Worm (Caenorhabditis elegans) whole organism, L1 larva: ENCODE results near the gene C42D4.13.
A peak's percentile ranks its signal among the peaks of the same experiment; 100 is the strongest.

ENCODE experiments used
- C04F5.9 ChIP-seq: sonication (generic microtip); optimal IDR thresholded peaks from 2 replicates; lab custom pipeline; 2016; ENCODE audit warnings: missing genetic modification characterization, missing compliant biosample characterization
- C16A3.4 ChIP-seq: fragments of 150-350 bp; optimal IDR thresholded peaks from 2 replicates; lab custom pipeline; 2014; ENCODE audit warnings: missing biosample characterization, missing genetic modification characterization
- F16B12.6 ChIP-seq: fragments of 150-350 bp; optimal IDR thresholded peaks from 2 replicates; lab custom pipeline; 2014; ENCODE audit warnings: missing biosample characterization, missing genetic modification characterization
- aly-2 ChIP-seq: fragments of 150-350 bp; optimal IDR thresholded peaks from 2 replicates; lab custom pipeline; 2014; ENCODE audit warnings: missing biosample characterization, missing genetic modification characterization
- ama-1 ChIP-seq: fragments of 150-350 bp; optimal IDR thresholded peaks from 2 replicates; lab custom pipeline; 2014
- blmp-1 ChIP-seq: fragments of 150-350 bp; optimal IDR thresholded peaks from 2 replicates; lab custom pipeline; 2014; ENCODE audit warnings: missing biosample characterization, missing genetic modification characterization
- ceh-63 ChIP-seq: fragments of 200-800 bp; sonication (Bioruptor generic); optimal IDR thresholded peaks from 2 replicates; lab custom pipeline; 2018; ENCODE audit warnings: mild to moderate bottlenecking, missing genetic modification characterization, missing compliant biosample characterization
- ceh-82 ChIP-seq, 3 experiments: fragments of 150-350 bp in 1 of 3; sonication (generic microtip) in 2 of 3; optimal IDR thresholded peaks; 2 replicates each; lab custom pipeline; 2014 to 2017; ENCODE audit warnings: missing biosample characterization in 3 of 3, missing genetic modification characterization in 3 of 3
- ces-1 ChIP-seq: fragments of 150-350 bp; optimal IDR thresholded peaks from 2 replicates; lab custom pipeline; 2014; ENCODE audit warnings: missing biosample characterization, missing genetic modification reagents, missing genetic modification characterization
- dpl-1 ChIP-seq, 3 experiments: fragments of 150-350 bp in 2 of 3; sonication (generic microtip) in 1 of 3; optimal IDR thresholded peaks; 2 replicates each; lab custom pipeline; 2014 to 2017; ENCODE audit warnings: missing biosample characterization in 3 of 3, missing genetic modification characterization in 3 of 3, missing genetic modification reagents in 3 of 3
- dsc-1 ChIP-seq: sonication (generic microtip); optimal IDR thresholded peaks from 2 replicates; lab custom pipeline; 2016; ENCODE audit warnings: mild to moderate bottlenecking, missing genetic modification characterization, missing compliant biosample characterization
- efl-1 ChIP-seq, 4 experiments: fragments of 150-350 bp; optimal IDR thresholded peaks in 3 of 4; peaks in 1 of 4; 1 replicate in 1 of 4; 2 replicates in 3 of 4; lab custom pipeline; 2014; ENCODE audit warnings: missing biosample characterization in 2 of 4, missing genetic modification characterization in 2 of 4, missing genetic modification reagents in 2 of 4
- elt-3 ChIP-seq, 6 experiments: fragments of 150-350 bp in 1 of 6; sonication (generic microtip); optimal IDR thresholded peaks; 2 replicates each; lab custom pipeline; 2017 to 2018; ENCODE audit warnings: missing biosample characterization in 6 of 6, missing genetic modification characterization in 6 of 6, inconsistent platforms in 1 of 6
- fkh-8 ChIP-seq: sonication (generic microtip); optimal IDR thresholded peaks from 2 replicates; lab custom pipeline; 2016; ENCODE audit warnings: mild to moderate bottlenecking, missing genetic modification characterization, missing compliant biosample characterization
- fos-1 ChIP-seq: fragments of 150-350 bp; optimal IDR thresholded peaks from 2 replicates; lab custom pipeline; 2014; ENCODE audit warnings: missing biosample characterization, missing genetic modification characterization
- irx-1 ChIP-seq: sonication (generic microtip); optimal IDR thresholded peaks from 2 replicates; lab custom pipeline; 2016; ENCODE audit warnings: missing genetic modification characterization, missing compliant biosample characterization
- isw-1 ChIP-seq: fragments of 200-800 bp; sonication (Bioruptor generic); IDR thresholded peaks from 2 replicates; pipeline ENCODE4 v1.3.6; 2022; ENCODE audit warnings: missing genetic modification characterization, missing compliant biosample characterization
- jun-1 ChIP-seq: fragments of 150-350 bp; optimal IDR thresholded peaks from 2 replicates; lab custom pipeline; 2014; ENCODE audit warnings: missing biosample characterization, missing genetic modification reagents, missing genetic modification characterization
- lin-13 ChIP-seq: fragments of 150-350 bp; optimal IDR thresholded peaks from 2 replicates; lab custom pipeline; 2014; ENCODE audit warnings: missing biosample characterization, missing genetic modification reagents, missing genetic modification characterization
- lin-14 ChIP-seq: fragments of 200-800 bp; sonication (Bioruptor generic); optimal IDR thresholded peaks from 2 replicates; lab custom pipeline; 2018; ENCODE audit warnings: mild to moderate bottlenecking, missing genetic modification characterization, moderate library complexity, missing compliant biosample characterization
- lin-15B ChIP-seq: fragments of 150-350 bp; sonication (generic microtip); optimal IDR thresholded peaks from 3 replicates; lab custom pipeline; 2014; ENCODE audit warnings: missing biosample characterization, missing genetic modification characterization
- lin-35 ChIP-seq, 2 experiments: fragments of 150-350 bp; optimal IDR thresholded peaks; 2 replicates each; lab custom pipeline; 2014; ENCODE audit warnings: missing biosample characterization in 2 of 2, missing genetic modification characterization in 2 of 2, missing genetic modification reagents in 2 of 2
- lin-39 ChIP-seq: fragments of 150-350 bp; optimal IDR thresholded peaks from 2 replicates; lab custom pipeline; 2014; ENCODE audit warnings: missing biosample characterization, missing genetic modification reagents, missing genetic modification characterization
- lsy-2 ChIP-seq, 2 experiments: fragments of 150-350 bp; optimal IDR thresholded peaks; 2 replicates each; lab custom pipeline; 2014; ENCODE audit warnings: missing biosample characterization in 2 of 2, missing genetic modification characterization in 2 of 2
- mep-1 ChIP-seq: fragments of 150-350 bp; optimal IDR thresholded peaks from 2 replicates; lab custom pipeline; 2014; ENCODE audit warnings: missing biosample characterization, missing genetic modification characterization
- nhr-11 ChIP-seq: fragments of 150-350 bp; optimal IDR thresholded peaks from 2 replicates; lab custom pipeline; 2014; ENCODE audit warnings: missing biosample characterization, missing genetic modification characterization
- nhr-12 ChIP-seq: sonication (generic microtip); optimal IDR thresholded peaks from 2 replicates; lab custom pipeline; 2017; ENCODE audit warnings: missing biosample characterization, missing genetic modification characterization
- nhr-20 ChIP-seq: sonication (generic microtip); optimal IDR thresholded peaks from 2 replicates; lab custom pipeline; 2016; ENCODE audit warnings: mild to moderate bottlenecking, missing genetic modification characterization, missing compliant biosample characterization
- nhr-237 ChIP-seq: fragments of 150-350 bp; optimal IDR thresholded peaks from 2 replicates; lab custom pipeline; 2014; ENCODE audit warnings: missing biosample characterization, missing genetic modification characterization
- nhr-28 ChIP-seq: fragments of 150-350 bp; optimal IDR thresholded peaks from 2 replicates; lab custom pipeline; 2014; ENCODE audit warnings: missing biosample characterization, missing genetic modification characterization
- nhr-47 ChIP-seq: sonication (generic microtip); optimal IDR thresholded peaks from 2 replicates; lab custom pipeline; 2016; ENCODE audit warnings: mild to moderate bottlenecking, missing genetic modification characterization, moderate library complexity, missing compliant biosample characterization
- nhr-71 ChIP-seq: sonication (generic microtip); optimal IDR thresholded peaks from 2 replicates; lab custom pipeline; 2016; ENCODE audit warnings: mild to moderate bottlenecking, missing genetic modification characterization, moderate library complexity, missing compliant biosample characterization
- nhr-76 ChIP-seq: sonication (generic microtip); optimal IDR thresholded peaks from 2 replicates; lab custom pipeline; 2017; ENCODE audit warnings: missing biosample characterization, missing genetic modification characterization
- nhr-85 ChIP-seq: sonication (generic microtip); peaks from one replicate; lab custom pipeline; 2016; ENCODE audit warnings: missing genetic modification characterization, inconsistent platforms, missing compliant biosample characterization
- pag-3 ChIP-seq: sonication (generic microtip); optimal IDR thresholded peaks from 2 replicates; lab custom pipeline; 2017; ENCODE audit warnings: missing genetic modification characterization, mild to moderate bottlenecking, missing compliant biosample characterization, antibody characterized with exemption, borderline replicate concordance; ENCODE audit not compliant: insufficient read depth
- pax-3 ChIP-seq: fragments of 200-800 bp; sonication (Bioruptor generic); optimal IDR thresholded peaks from 2 replicates; lab custom pipeline; 2018; ENCODE audit warnings: mild to moderate bottlenecking, missing genetic modification characterization, moderate library complexity, missing compliant biosample characterization
- rnt-1 ChIP-seq: sonication (generic microtip); optimal IDR thresholded peaks from 2 replicates; lab custom pipeline; 2016; ENCODE audit warnings: mild to moderate bottlenecking, missing genetic modification characterization, moderate library complexity, missing compliant biosample characterization
- skn-1 ChIP-seq: fragments of 150-350 bp; optimal IDR thresholded peaks from 2 replicates; lab custom pipeline; 2014; ENCODE audit warnings: missing biosample characterization, missing genetic modification characterization
- snpc-4 ChIP-seq: fragments of 150-350 bp; optimal IDR thresholded peaks from 2 replicates; lab custom pipeline; 2014; ENCODE audit warnings: missing biosample characterization, missing genetic modification characterization
- snu-23 ChIP-seq: sonication (generic microtip); optimal IDR thresholded peaks from 2 replicates; lab custom pipeline; 2016; ENCODE audit warnings: missing genetic modification characterization, missing compliant biosample characterization
- swsn-7 ChIP-seq: sonication (generic microtip); optimal IDR thresholded peaks from 2 replicates; lab custom pipeline; 2016; ENCODE audit warnings: missing genetic modification characterization, missing compliant biosample characterization
- tbx-2 ChIP-seq: sonication (generic microtip); optimal IDR thresholded peaks from 2 replicates; lab custom pipeline; 2016; ENCODE audit warnings: missing genetic modification characterization, missing compliant biosample characterization
- tlp-1 ChIP-seq: fragments of 150-350 bp; optimal IDR thresholded peaks from 2 replicates; lab custom pipeline; 2014; ENCODE audit warnings: missing biosample characterization, missing genetic modification characterization
- unc-130 ChIP-seq: fragments of 150-350 bp; optimal IDR thresholded peaks from 2 replicates; lab custom pipeline; 2017; ENCODE audit warnings: missing biosample characterization, missing genetic modification characterization, inconsistent platforms
- unc-62 ChIP-seq: fragments of 150-350 bp; optimal IDR thresholded peaks from 2 replicates; lab custom pipeline; 2014; ENCODE audit warnings: missing biosample characterization, missing genetic modification reagents, missing genetic modification characterization
- xbp-1 ChIP-seq: sonication (generic microtip); optimal IDR thresholded peaks from 2 replicates; lab custom pipeline; 2016; ENCODE audit warnings: missing genetic modification characterization, missing compliant biosample characterization
- zip-4 ChIP-seq: fragments of 200-800 bp; sonication (Bioruptor generic); optimal IDR thresholded peaks from 2 replicates; lab custom pipeline; 2018; ENCODE audit warnings: mild to moderate bottlenecking, missing genetic modification characterization, moderate library complexity, missing compliant biosample characterization
- ztf-4 ChIP-seq: fragments of 150-350 bp; optimal IDR thresholded peaks from 2 replicates; lab custom pipeline; 2014; ENCODE audit warnings: missing biosample characterization, missing genetic modification characterization

Gene C42D4.13

ce11 chrIV:7152409-7152808 is 35.5 kb downstream of the C42D4.13 start, which contains the start of gene col-113:
Gene col-113, minus strand, starts transcription at chrIV:7152509.
- no peak for TF ChIP-seq unc-62 (GFP tag; lab: Kevin White, UChicago)
- TF ChIP-seq blmp-1 (tag; lab: Kevin White, UChicago): no peak
- peak; percentile 55 for TF ChIP-seq nhr-85 (tag; lab: Kevin White, UChicago)

DNA sequence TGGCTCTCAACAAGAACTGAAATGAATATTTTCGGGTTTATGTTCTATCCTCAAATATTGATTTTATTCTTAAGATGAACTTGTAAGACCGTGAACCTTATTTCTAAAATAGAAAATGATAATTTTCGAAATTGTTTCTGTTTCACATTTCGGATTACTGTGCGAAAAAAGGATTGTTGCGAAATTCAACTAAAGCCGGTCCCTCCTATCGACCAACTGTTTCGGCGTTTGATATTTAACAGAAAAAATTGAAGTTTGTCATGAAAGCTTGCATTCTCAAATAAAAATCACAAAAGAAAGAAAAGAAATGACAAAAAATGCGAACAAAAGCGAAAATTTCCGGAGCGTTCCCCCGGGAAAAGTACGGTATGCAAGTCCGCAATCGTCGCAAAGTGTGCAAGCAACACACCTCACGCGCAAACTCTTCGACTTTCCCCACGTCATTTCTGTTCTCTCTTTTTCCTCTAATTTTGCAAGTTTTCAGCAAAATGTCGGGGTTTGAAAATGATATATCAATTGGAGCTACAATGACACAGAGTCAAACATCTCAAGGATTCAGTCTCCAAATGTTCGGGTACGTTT is 38.8 kb downstream of the C42D4.13 start, which contains the start of gene C34D4.4:
C34D4.4 (plus strand) TSS at position 342 of the 582 bp plus-strand sequence.
- peak in 2 of 3 experiments; percentile 3 to 48 for TF ChIP-seq ceh-82 (tag; optimal IDR thresholded peaks at IDR 0.05; lab: Kevin White, UChicago)
- peak; percentile 9 for TF ChIP-seq xbp-1 (tag; lab: Kevin White, UChicago)
- TF ChIP-seq aly-2 (tag; lab: Kevin White, UChicago): no peak
- TF ChIP-seq mep-1 (tag; lab: Kevin White, UChicago): peak; percentile 20
- no peak for TF ChIP-seq fos-1 (tag; lab: Kevin White, UChicago)
- TF ChIP-seq dsc-1 (tag; lab: Kevin White, UChicago): no peak
- TF ChIP-seq dpl-1 (GFP tag; optimal IDR thresholded peaks at IDR 0.05; lab: Kevin White, UChicago): peak; percentile 32 to 60 (median 58)
- TF ChIP-seq ces-1 (GFP tag; lab: Kevin White, UChicago): no peak
- peak; percentile 31 for TF ChIP-seq fkh-8 (tag; lab: Kevin White, UChicago)
- TF ChIP-seq lsy-2 (tag; optimal IDR thresholded peaks at IDR 0.05; lab: Kevin White, UChicago): peak; percentile 90 to 98
- peak; percentile 65 for TF ChIP-seq blmp-1 (tag; lab: Kevin White, UChicago)
- TF ChIP-seq lin-39 (tag; lab: Kevin White, UChicago): no peak
- peak; percentile 57 to 72 for TF ChIP-seq lin-35 (GFP tag; optimal IDR thresholded peaks at IDR 0.05; lab: Kevin White, UChicago)
- peak; percentile 39 for TF ChIP-seq skn-1 (tag; lab: Kevin White, UChicago)
- TF ChIP-seq nhr-20 (tag; lab: Kevin White, UChicago): peak; percentile 14
- no peak for TF ChIP-seq C16A3.4 (tag; lab: Kevin White, UChicago)
- no peak for TF ChIP-seq C04F5.9 (tag; lab: Kevin White, UChicago)
- TF ChIP-seq pag-3 (tag; lab: Kevin White, UChicago): no peak
- TF ChIP-seq nhr-237 (tag; lab: Kevin White, UChicago): no peak
- no peak for TF ChIP-seq nhr-12 (tag; lab: Kevin White, UChicago)
- peak; percentile 45 for TF ChIP-seq nhr-47
- TF ChIP-seq lin-15B (tag; lab: Kevin White, UChicago): peak; percentile 35
- TF ChIP-seq snpc-4 (tag; lab: Kevin White, UChicago): peak; percentile 3
- peak; percentile 15 for TF ChIP-seq lin-13 (GFP tag; lab: Kevin White, UChicago)
- TF ChIP-seq lin-14 (GFP tag; lab: Kevin White, UChicago): peak; percentile 53
- peak; percentile 61 for TF ChIP-seq zip-4 (GFP tag; lab: Kevin White, UChicago)
- TF ChIP-seq F16B12.6: peak; percentile 92
- TF ChIP-seq ztf-4 (tag; lab: Kevin White, UChicago): no peak
- TF ChIP-seq tbx-2 (tag; lab: Kevin White, UChicago): no peak
- TF ChIP-seq isw-1 (GFP tag; lab: Robert Waterston, UW): peak; percentile 17; the same call in 1 of the 2 replicates
- no peak for TF ChIP-seq swsn-7 (tag; lab: Kevin White, UChicago)
- TF ChIP-seq efl-1 (optimal IDR thresholded peaks at IDR 0.05; lab: Kevin White, UChicago): peak; percentile 61 to 64
- peak; percentile 61 to 95 for TF ChIP-seq efl-1 (GFP tag; optimal IDR thresholded peaks at IDR 0.05 in 1 of 2; lab: Kevin White, UChicago)
- peak; percentile 19 for TF ChIP-seq rnt-1
- peak; percentile 22 for TF ChIP-seq unc-130
- TF ChIP-seq nhr-71 (tag; lab: Kevin White, UChicago): peak; percentile 36
- TF ChIP-seq irx-1 (tag; lab: Kevin White, UChicago): no peak
- TF ChIP-seq snu-23 (GFP tag; lab: Kevin White, UChicago): peak; percentile 47
- TF ChIP-seq ceh-63: no peak
- no peak for TF ChIP-seq elt-3 (tag; optimal IDR thresholded peaks at IDR 0.05; lab: Kevin White, UChicago)
- TF ChIP-seq ama-1 (lab: Kevin White, UChicago): no peak
- TF ChIP-seq tlp-1 (tag; lab: Kevin White, UChicago): no peak
- no peak for TF ChIP-seq jun-1 (tag; lab: Kevin White, UChicago)
- no peak for TF ChIP-seq pax-3 (tag; lab: Kevin White, UChicago)
- no peak for TF ChIP-seq nhr-76
- no peak for TF ChIP-seq nhr-28 (tag; lab: Kevin White, UChicago)
- TF ChIP-seq nhr-11 (tag; lab: Kevin White, UChicago): no peak
